Fruit fly (Drosophila melanogaster) Kc167 (cell line): ENCODE results near the gene CG7650.

ENCODE experiments used
- Myc ChIP-seq: fragments of >200 bp; optimal IDR thresholded peaks from 2 replicates; lab custom pipeline; 2017; ENCODE audit warnings: missing external identifiers
- Sin3A ChIP-seq: fragments of >200 bp; optimal IDR thresholded peaks from 2 replicates; lab custom pipeline; 2018; ENCODE audit warnings: missing external identifiers
- h ChIP-seq: fragments of >200 bp; optimal IDR thresholded peaks from 3 replicates; lab custom pipeline; 2018; ENCODE audit warnings: missing external identifiers
- insv ChIP-seq: fragments of >200 bp; optimal IDR thresholded peaks from 3 replicates; lab custom pipeline; 2018; ENCODE audit warnings: missing external identifiers
- psq ChIP-seq: fragments of >200 bp; optimal IDR thresholded peaks from 2 replicates; lab custom pipeline; 2017; ENCODE audit warnings: missing external identifiers

DNA sequence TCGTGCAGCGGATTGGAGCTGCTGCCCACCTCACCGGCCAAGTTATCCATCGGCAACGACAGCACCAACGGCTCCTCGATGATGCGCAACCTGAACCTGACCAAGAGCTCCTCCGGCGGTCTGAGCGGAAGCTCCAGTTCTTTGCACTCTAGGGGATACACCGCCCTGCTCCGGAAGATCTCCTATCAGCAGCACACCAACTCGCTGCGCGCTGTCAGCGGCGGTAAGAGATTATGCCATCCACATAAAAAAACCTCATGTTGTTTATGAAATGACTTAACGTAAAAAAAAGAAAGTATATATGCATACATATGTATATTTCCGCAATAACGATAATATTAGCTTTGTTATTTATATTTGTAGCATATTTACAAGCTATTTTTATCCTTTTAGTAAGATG is 41.4 kb downstream of the CG7650 start:
- TF ChIP-seq Sin3A (lab: Kevin White, UChicago): no peak
- TF ChIP-seq h (lab: Kevin White, UChicago): no peak
- no peak for TF ChIP-seq psq (lab: Kevin White, UChicago)
- no peak for TF ChIP-seq Myc
- TF ChIP-seq insv (lab: Kevin White, UChicago): no peak
